Worm (Caenorhabditis elegans) whole organism, L3 larva: ENCODE data around the gene try-1.
A peak's percentile ranks its signal among the peaks of the same experiment; 100 is the strongest.

ENCODE experiments used
- ZK546.5 ChIP-seq: sonication (generic microtip); optimal IDR thresholded peaks from 2 replicates; lab custom pipeline; 2017; ENCODE audit warnings: missing biosample characterization, missing genetic modification characterization
- aly-2 ChIP-seq: fragments of 150-350 bp; optimal IDR thresholded peaks from 2 replicates; lab custom pipeline; 2014; ENCODE audit warnings: missing biosample characterization, missing genetic modification characterization
- ama-1 ChIP-seq: fragments of 150-350 bp; optimal IDR thresholded peaks from 2 replicates; lab custom pipeline; 2018
- ceh-16 ChIP-seq: sonication (generic microtip); optimal IDR thresholded peaks from 2 replicates; lab custom pipeline; 2017; ENCODE audit warnings: missing biosample characterization, missing genetic modification characterization
- ceh-28 ChIP-seq: fragments of 150-350 bp; optimal IDR thresholded peaks from 2 replicates; lab custom pipeline; 2014; ENCODE audit warnings: missing biosample characterization, missing genetic modification reagents, missing genetic modification characterization
- ceh-82 ChIP-seq: fragments of 150-350 bp; optimal IDR thresholded peaks from 2 replicates; lab custom pipeline; 2014; ENCODE audit warnings: missing biosample characterization, missing genetic modification characterization
- ceh-9 ChIP-seq: sonication (generic microtip); optimal IDR thresholded peaks from 2 replicates; lab custom pipeline; 2018; ENCODE audit warnings: missing biosample characterization, missing genetic modification characterization
- daf-12 ChIP-seq: fragments of 150-350 bp; optimal IDR thresholded peaks from 2 replicates; lab custom pipeline; 2014; ENCODE audit warnings: missing biosample characterization, missing genetic modification reagents, missing genetic modification characterization
- egl-5 ChIP-seq: fragments of 150-350 bp; optimal IDR thresholded peaks from 2 replicates; lab custom pipeline; 2017; ENCODE audit warnings: missing biosample characterization, missing genetic modification reagents, missing genetic modification characterization, inconsistent platforms
- elt-1 ChIP-seq: fragments of 150-350 bp; optimal IDR thresholded peaks from 2 replicates; lab custom pipeline; 2014; ENCODE audit warnings: missing biosample characterization, missing genetic modification characterization
- elt-2 ChIP-seq: sonication (generic microtip); optimal IDR thresholded peaks from 2 replicates; lab custom pipeline; 2016; ENCODE audit warnings: missing genetic modification reagents, mild to moderate bottlenecking, missing genetic modification characterization, missing compliant biosample characterization
- eor-1 ChIP-seq, 2 experiments: fragments of 150-350 bp; optimal IDR thresholded peaks; 2 replicates each; lab custom pipeline; 2014 to 2018; ENCODE audit warnings: missing biosample characterization in 2 of 2, missing genetic modification characterization in 2 of 2
- fkh-10 ChIP-seq: sonication (generic microtip); optimal IDR thresholded peaks from 2 replicates; lab custom pipeline; 2017; ENCODE audit warnings: missing biosample characterization, missing genetic modification reagents, missing genetic modification characterization
- fos-1 ChIP-seq: fragments of 150-350 bp; optimal IDR thresholded peaks from 2 replicates; lab custom pipeline; 2014; ENCODE audit warnings: missing biosample characterization, missing genetic modification characterization
- jun-1 ChIP-seq: fragments of 150-350 bp; optimal IDR thresholded peaks from 2 replicates; lab custom pipeline; 2014; ENCODE audit warnings: missing biosample characterization, missing genetic modification reagents, missing genetic modification characterization
- lin-15B ChIP-seq: fragments of 150-350 bp; optimal IDR thresholded peaks from 2 replicates; lab custom pipeline; 2014; ENCODE audit warnings: missing biosample characterization, missing genetic modification characterization
- lin-39 ChIP-seq: fragments of 150-350 bp; optimal IDR thresholded peaks from 2 replicates; lab custom pipeline; 2018; ENCODE audit warnings: missing biosample characterization, missing genetic modification reagents, missing genetic modification characterization
- mdl-1 ChIP-seq: fragments of 150-350 bp; optimal IDR thresholded peaks from 2 replicates; lab custom pipeline; 2014; ENCODE audit warnings: missing biosample characterization, missing genetic modification characterization
- mml-1 ChIP-seq: fragments of 150-350 bp; sonication (generic microtip); optimal IDR thresholded peaks from 3 replicates; lab custom pipeline; 2014; ENCODE audit warnings: missing biosample characterization, missing genetic modification characterization
- nhr-11 ChIP-seq: fragments of 150-350 bp; optimal IDR thresholded peaks from 2 replicates; lab custom pipeline; 2014; ENCODE audit warnings: missing biosample characterization, missing genetic modification characterization
- nhr-12 ChIP-seq: fragments of 150-350 bp; optimal IDR thresholded peaks from 2 replicates; lab custom pipeline; 2014; ENCODE audit warnings: missing biosample characterization, missing genetic modification characterization
- nhr-25 ChIP-seq: sonication (generic microtip); optimal IDR thresholded peaks from 2 replicates; lab custom pipeline; 2017; ENCODE audit warnings: missing biosample characterization, missing genetic modification characterization
- nhr-28 ChIP-seq: fragments of 150-350 bp; optimal IDR thresholded peaks from 2 replicates; lab custom pipeline; 2014; ENCODE audit warnings: missing biosample characterization, missing genetic modification characterization
- nhr-67 ChIP-seq: fragments of 150-350 bp; optimal IDR thresholded peaks from 2 replicates; lab custom pipeline; 2014; ENCODE audit warnings: missing biosample characterization, missing genetic modification characterization
- nhr-76 ChIP-seq: fragments of 150-350 bp; sonication (generic microtip); optimal IDR thresholded peaks from 5 replicates; lab custom pipeline; 2014; ENCODE audit warnings: missing biosample characterization, missing genetic modification characterization
- nhr-77 ChIP-seq: fragments of 150-350 bp; optimal IDR thresholded peaks from 2 replicates; lab custom pipeline; 2014; ENCODE audit warnings: missing biosample characterization, missing genetic modification characterization
- pha-4 ChIP-seq: fragments of 150-350 bp; optimal IDR thresholded peaks from 2 replicates; lab custom pipeline; 2014; ENCODE audit warnings: missing biosample characterization, missing genetic modification reagents, missing genetic modification characterization
- pqm-1 ChIP-seq: fragments of 150-350 bp; optimal IDR thresholded peaks from 2 replicates; lab custom pipeline; 2017; ENCODE audit warnings: missing biosample characterization, missing genetic modification characterization, inconsistent platforms
- sea-2 ChIP-seq: fragments of 150-350 bp; sonication (generic microtip); optimal IDR thresholded peaks from 4 replicates; lab custom pipeline; 2014; ENCODE audit warnings: missing biosample characterization, missing genetic modification reagents, missing genetic modification characterization
- skn-1 ChIP-seq: fragments of 150-350 bp; optimal IDR thresholded peaks from 2 replicates; lab custom pipeline; 2014; ENCODE audit warnings: missing biosample characterization, missing genetic modification characterization
- snpc-4 ChIP-seq: fragments of 150-350 bp; optimal IDR thresholded peaks from 2 replicates; lab custom pipeline; 2014; ENCODE audit warnings: missing biosample characterization, missing genetic modification characterization
- tbx-2 ChIP-seq: sonication (generic microtip); optimal IDR thresholded peaks from 2 replicates; lab custom pipeline; 2016; ENCODE audit warnings: mild to moderate bottlenecking, missing genetic modification characterization, missing compliant biosample characterization
- unc-39 ChIP-seq: sonication (generic microtip); optimal IDR thresholded peaks from 4 replicates; lab custom pipeline; 2017; ENCODE audit warnings: missing biosample characterization, missing genetic modification characterization
- unc-62 ChIP-seq: fragments of 150-350 bp; sonication (generic microtip); optimal IDR thresholded peaks from 4 replicates; lab custom pipeline; 2014; ENCODE audit warnings: missing biosample characterization, missing genetic modification reagents, missing genetic modification characterization
- zag-1 ChIP-seq: fragments of 150-350 bp; optimal IDR thresholded peaks from 2 replicates; lab custom pipeline; 2014; ENCODE audit warnings: missing biosample characterization, missing genetic modification characterization
- ztf-4 ChIP-seq: fragments of 150-350 bp; optimal IDR thresholded peaks from 2 replicates; lab custom pipeline; 2014; ENCODE audit warnings: missing biosample characterization, missing genetic modification characterization

try-1 gene

DNA sequence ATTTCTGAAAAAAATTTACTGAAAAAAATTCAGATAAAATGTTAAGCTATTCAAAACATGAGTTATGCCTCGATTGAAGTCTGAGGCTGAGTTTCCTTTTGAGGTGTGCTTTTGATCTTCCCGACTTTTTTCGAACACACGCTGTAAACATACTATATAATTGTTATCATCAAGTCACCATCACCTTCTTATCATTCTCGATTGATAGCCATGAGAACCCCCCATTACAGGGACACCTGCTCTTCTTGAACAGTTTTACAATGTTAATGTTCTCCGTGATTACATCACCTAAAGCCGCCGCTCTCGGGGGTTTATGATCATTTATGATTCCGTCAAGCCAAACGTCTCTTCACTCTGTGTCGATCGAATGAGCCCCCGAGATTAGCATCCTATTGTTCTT is 34.8 kb upstream of the try-1 start:
- TF ChIP-seq nhr-76 (tag; lab: Kevin White, UChicago): no peak
- TF ChIP-seq tbx-2 (tag; lab: Kevin White, UChicago): no peak
- no peak for TF ChIP-seq lin-39
- TF ChIP-seq ceh-28 (tag; lab: Kevin White, UChicago): no peak
- no peak for TF ChIP-seq zag-1 (tag; lab: Kevin White, UChicago)
- no peak for TF ChIP-seq ZK546.5 (tag; lab: Kevin White, UChicago)
- no peak for TF ChIP-seq sea-2
- no peak for TF ChIP-seq unc-39 (tag; lab: Kevin White, UChicago)
- TF ChIP-seq jun-1: no peak
- no peak for TF ChIP-seq nhr-77 (tag; lab: Kevin White, UChicago)

DNA sequence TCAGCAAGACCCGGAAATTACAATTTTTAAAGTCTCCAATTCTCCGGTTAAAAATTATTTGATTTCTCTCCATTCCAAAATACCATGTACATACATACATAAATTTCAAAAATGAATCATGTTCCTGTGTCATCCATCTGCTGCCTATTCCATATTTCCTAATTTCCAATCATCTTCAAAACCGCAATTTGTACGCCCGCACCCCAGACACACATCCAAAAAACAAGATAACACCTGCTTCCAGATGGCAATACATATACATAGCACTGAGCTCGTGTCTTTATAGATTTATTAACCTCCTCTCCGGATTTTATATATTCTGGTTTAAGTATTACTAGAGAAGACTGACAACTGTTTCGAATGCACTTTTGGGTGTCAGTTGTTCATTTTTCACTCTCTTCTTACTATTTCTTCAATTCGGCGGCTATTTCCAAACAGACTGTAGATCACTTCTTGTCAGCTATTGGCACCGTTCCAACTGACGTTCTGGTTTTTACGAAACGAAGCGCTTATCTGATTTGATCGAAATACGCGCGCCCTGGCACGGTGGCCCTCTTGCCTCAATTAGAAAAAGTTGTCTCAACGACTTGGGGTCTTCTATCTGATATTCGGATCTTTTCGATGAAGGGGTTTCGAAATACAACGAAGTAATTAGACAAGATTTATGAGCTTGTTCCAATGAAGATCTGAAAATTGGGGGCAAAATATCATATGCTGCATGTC is 32.5 kb upstream of the try-1 start:
- peak; percentile 22 for TF ChIP-seq nhr-25 (tag; lab: Kevin White, UChicago)
- no peak for TF ChIP-seq elt-2
- TF ChIP-seq pqm-1 (tag; lab: Kevin White, UChicago): no peak
- TF ChIP-seq lin-39: no peak
- no peak for TF ChIP-seq snpc-4 (tag; lab: Kevin White, UChicago)
- TF ChIP-seq elt-1: peak; percentile 83
- TF ChIP-seq unc-39 (tag; lab: Kevin White, UChicago): no peak
- no peak for TF ChIP-seq lin-15B
- TF ChIP-seq sea-2: no peak
- TF ChIP-seq jun-1: no peak
- TF ChIP-seq nhr-77 (tag; lab: Kevin White, UChicago): no peak
- TF ChIP-seq nhr-11 (tag; lab: Kevin White, UChicago): no peak
- TF ChIP-seq ZK546.5 (tag; lab: Kevin White, UChicago): no peak
- no peak for TF ChIP-seq ztf-4 (tag; lab: Kevin White, UChicago)
- TF ChIP-seq ceh-28 (tag; lab: Kevin White, UChicago): no peak
- TF ChIP-seq aly-2 (tag; lab: Kevin White, UChicago): no peak

DNA sequence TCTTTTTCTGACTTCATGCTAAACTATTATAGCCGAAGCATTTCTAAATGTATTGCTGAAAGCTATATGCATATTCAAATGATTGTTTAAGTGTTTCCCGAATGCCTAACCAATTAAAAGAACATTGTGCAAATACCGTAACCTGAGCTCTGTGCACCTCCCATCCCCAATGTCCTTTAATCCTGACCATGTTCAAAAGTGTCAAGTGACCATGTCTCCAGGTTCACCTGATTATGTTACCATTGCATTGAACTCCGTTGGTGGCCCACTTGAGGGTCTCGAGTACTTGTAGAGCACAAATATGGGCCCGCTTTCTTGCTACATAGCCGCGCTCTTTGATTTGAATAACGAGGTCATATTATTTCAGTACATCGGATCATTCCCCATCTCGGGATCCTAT is 26.0 kb upstream of the try-1 start:
- no peak for TF ChIP-seq nhr-76 (tag; lab: Kevin White, UChicago)
- no peak for TF ChIP-seq daf-12 (tag; lab: Kevin White, UChicago)
- TF ChIP-seq ceh-16: no peak
- TF ChIP-seq egl-5 (tag; lab: Kevin White, UChicago): no peak
- TF ChIP-seq ceh-82 (tag; lab: Kevin White, UChicago): no peak
- no peak for TF ChIP-seq pha-4
- TF ChIP-seq tbx-2 (tag; lab: Kevin White, UChicago): no peak
- no peak for TF ChIP-seq nhr-12 (tag; lab: Kevin White, UChicago)

DNA sequence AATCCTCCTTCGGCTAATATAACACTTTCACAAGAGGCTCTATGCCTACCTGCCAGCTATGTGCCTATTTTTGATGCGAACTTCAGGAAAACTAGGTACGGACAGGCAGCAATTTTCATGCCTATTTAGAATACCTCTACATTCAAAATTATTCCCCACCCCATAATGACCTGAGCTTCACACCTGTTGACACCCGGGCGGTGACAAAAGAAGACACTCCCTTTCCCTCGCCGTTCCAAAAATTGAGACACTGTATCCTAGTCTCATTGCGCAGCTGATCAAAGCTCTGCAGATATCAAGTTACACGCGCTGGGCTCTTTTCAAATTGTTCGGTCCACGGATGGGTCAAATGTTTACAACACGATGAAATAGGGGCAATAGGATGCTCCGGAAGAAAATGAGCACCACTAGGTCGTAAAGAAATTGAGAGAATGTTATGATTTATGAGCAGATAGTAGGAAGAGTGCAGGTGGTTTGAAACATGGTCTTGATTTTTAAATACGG is 25.2 kb upstream of the try-1 start:
- TF ChIP-seq pqm-1 (tag; lab: Kevin White, UChicago) (no peak), jun-1 (no peak), fkh-10 (no peak), ztf-4 (tag; lab: Kevin White, UChicago) (no peak), tbx-2 (tag; lab: Kevin White, UChicago) (no peak), fos-1 (no peak), nhr-28 (no peak), daf-12 (tag; lab: Kevin White, UChicago) (no peak), ama-1 (lab: Kevin White, UChicago) (no peak), egl-5 (tag; lab: Kevin White, UChicago) (no peak), lin-39 (no peak), ceh-9 (no peak), ceh-16 (no peak), lin-15B (no peak), ZK546.5 (tag; lab: Kevin White, UChicago) (no peak), elt-2 (no peak), elt-1 (no peak), mdl-1 (tag; lab: Kevin White, UChicago) (no peak), nhr-67 (tag; lab: Kevin White, UChicago) (no peak)

DNA sequence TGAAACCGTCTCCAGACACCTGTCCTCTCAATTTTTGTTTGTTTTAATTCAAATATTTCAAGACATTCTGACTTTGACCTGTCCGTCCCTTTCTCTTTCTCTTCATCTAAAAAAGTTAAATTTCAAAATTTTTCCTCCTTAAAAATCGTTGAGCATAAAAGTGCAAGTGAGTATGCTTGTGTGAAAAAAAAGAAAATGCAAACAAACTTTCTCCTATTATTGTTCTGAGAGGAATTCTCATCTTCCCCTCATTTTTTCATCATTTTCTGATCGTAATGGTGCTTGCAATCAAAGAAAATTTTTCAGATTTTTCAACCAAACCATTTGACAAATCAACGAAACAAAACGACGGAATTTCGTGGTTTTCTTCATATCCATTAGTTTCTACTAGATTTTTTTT is 19.5 kb upstream of the try-1 start, which contains the start of gene shc-2:
Gene shc-2 (plus strand): TSS at position 301 of the 400 bp plus-strand sequence.
- TF ChIP-seq pqm-1 (tag; lab: Kevin White, UChicago) (no peak), unc-39 (tag; lab: Kevin White, UChicago) (no peak), mml-1 (no peak), ceh-28 (tag; lab: Kevin White, UChicago) (no peak), ceh-82 (tag; lab: Kevin White, UChicago) (no peak), nhr-67 (tag; lab: Kevin White, UChicago) (no peak), skn-1 (tag; lab: Kevin White, UChicago) (no peak), lin-15B (no peak), nhr-11 (tag; lab: Kevin White, UChicago) (no peak), tbx-2 (tag; lab: Kevin White, UChicago) (no peak), nhr-77 (tag; lab: Kevin White, UChicago) (no peak), pha-4 (no peak), ztf-4 (tag; lab: Kevin White, UChicago) (no peak), unc-62 (no peak), eor-1 (tag; optimal IDR thresholded peaks at IDR 0.05; lab: Kevin White, UChicago) (no peak), ceh-9 (no peak), ZK546.5 (tag; lab: Kevin White, UChicago) (no peak)
